Fruit fly (Drosophila melanogaster): ENCODE results near the gene RhoGEF3.

Gene RhoGEF3

DNA sequence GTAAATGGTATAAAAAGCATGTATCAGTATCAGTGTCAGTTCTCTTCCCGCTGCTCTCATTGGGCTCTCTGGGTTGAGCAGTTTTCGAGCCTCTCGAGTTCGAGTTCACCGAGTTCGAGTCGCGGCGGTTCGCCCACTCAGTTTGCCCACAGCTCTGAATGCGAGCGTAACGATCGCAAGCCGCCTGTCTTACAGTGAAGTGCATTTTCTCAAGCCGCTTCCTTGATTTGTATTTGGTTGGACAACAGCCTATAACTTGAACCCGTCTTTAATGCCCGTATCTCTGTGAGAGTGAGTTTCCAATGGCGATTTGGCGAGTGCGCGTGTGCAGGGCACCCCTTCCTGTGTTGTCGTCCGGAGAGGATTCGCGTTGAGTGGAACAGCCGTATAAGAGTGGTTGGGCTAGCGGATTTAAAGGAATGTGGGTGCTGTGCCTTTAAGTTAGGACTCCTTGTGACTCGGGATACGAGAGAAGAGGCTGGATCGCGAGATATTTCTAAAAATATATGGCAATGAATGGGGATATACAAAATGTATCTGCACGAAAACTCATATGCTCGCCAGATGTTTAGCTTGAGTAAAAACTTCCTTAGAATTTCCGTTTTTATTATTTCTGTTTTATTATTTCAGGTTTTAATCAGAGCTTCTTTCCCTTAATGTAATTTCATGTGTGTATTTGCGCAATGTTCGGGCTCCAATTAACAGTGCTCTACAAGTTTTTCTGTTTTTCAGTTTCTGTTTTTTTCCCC is 5.6 kb upstream of the RhoGEF3 start (continued):
- TF ChIP-seq wor (GFP tag; IDR thresholded peaks at IDR 0.05) (no peak), CG5953 (GFP tag; IDR thresholded peaks at IDR 0.05) (peak; percentile 42; the same call in 1 of the 2 replicates), CG12769 (tag; optimal IDR thresholded peaks at IDR 0.05) (peak; percentile 48), sr (GFP tag; IDR thresholded peaks at IDR 0.05) (peak; percentile 88), Trl (optimal IDR thresholded peaks at IDR 0.05) (peak; percentile 88 to 91), Trl (GFP tag; optimal IDR thresholded peaks at IDR 0.05) (no peak), Scr (GFP tag; IDR thresholded peaks at IDR 0.05; ENCODE audit: partially characterized antibody) (peak; percentile 57), Opbp (GFP tag; IDR thresholded peaks at IDR 0.05; ENCODE audit: partially characterized antibody) (peak; percentile 63; the same call in 1 of the 3 replicates), amos (GFP tag; IDR thresholded peaks at IDR 0.05; ENCODE audit: partially characterized antibody) (peak; percentile 53; the same call in 1 of the 2 replicates), E2f2 (GFP tag; IDR thresholded peaks at IDR 0.05) (0 out of 2 replicates have a peak, but pooled peaks have one; percentile 15), HLHmδ (GFP tag; optimal IDR thresholded peaks at IDR 0.05) (peak; percentile 75), twi (tag; optimal IDR thresholded peaks at IDR 0.05) (peak; percentile 93), ewg (GFP tag; optimal IDR thresholded peaks at IDR 0.05) (peak; percentile 72), CG2129 (GFP tag; IDR thresholded peaks at IDR 0.05; ENCODE audit: partially characterized antibody) (no peak), CG13123 (GFP tag; optimal IDR thresholded peaks at IDR 0.05) (no peak), Nf-YC (tag; optimal IDR thresholded peaks at IDR 0.05) (peak; percentile 13), gcm (GFP tag; optimal IDR thresholded peaks at IDR 0.05) (peak; percentile 77), inv (GFP tag; IDR thresholded peaks at IDR 0.05; ENCODE audit: partially characterized antibody) (0 out of 2 replicates have a peak, but pooled peaks have one; percentile 22), sob (GFP tag; IDR thresholded peaks at IDR 0.05) (peak; percentile 31; the same call in 1 of the 2 replicates), sna (GFP tag; IDR thresholded peaks at IDR 0.05; ENCODE audit: partially characterized antibody) (0 out of 2 replicates have a peak, but pooled peaks have one; percentile 46), ac (GFP tag; optimal IDR thresholded peaks at IDR 0.05) (no peak), chinmo (GFP tag; IDR thresholded peaks at IDR 0.05; ENCODE audit: partially characterized antibody) (peak; percentile 92; the same call in 3 of the 4 replicates), CG10979 (tag; optimal IDR thresholded peaks at IDR 0.05) (no peak), Med (GFP tag) (peak; percentile 72), CG2199 (GFP tag; IDR thresholded peaks at IDR 0.05) (peak; percentile 92; the same call in 2 of the 3 replicates), dmrt99B (tag; optimal IDR thresholded peaks at IDR 0.05) (no peak), CG13775 (GFP tag; optimal IDR thresholded peaks at IDR 0.05) (no peak), cg (GFP tag; optimal IDR thresholded peaks at IDR 0.05) (peak; percentile 25), CG8290 (GFP tag; optimal IDR thresholded peaks at IDR 0.05) (no peak), CG8290 (tag; optimal IDR thresholded peaks at IDR 0.05) (peak in 1 of 2 experiments; percentile 46), chm (GFP tag; IDR thresholded peaks at IDR 0.05) (peak; percentile 80), zen2 (GFP tag; IDR thresholded peaks at IDR 0.05; ENCODE audit: partially characterized antibody) (peak; percentile 57; the same call in 2 of the 3 replicates), CG13287 (GFP tag; IDR thresholded peaks at IDR 0.05; ENCODE audit: partially characterized antibody) (peak; percentile 51; the same call in 1 of the 2 replicates), CG13894 (tag; optimal IDR thresholded peaks at IDR 0.05) (peak; percentile 43), Deaf1 (tag; optimal IDR thresholded peaks at IDR 0.05) (peak; percentile 31), CG7556 (GFP tag; optimal IDR thresholded peaks at IDR 0.05) (peak; percentile 3), CG16813 (GFP tag; IDR thresholded peaks at IDR 0.05; ENCODE audit: partially characterized antibody) (no peak), CG34224 (GFP tag; IDR thresholded peaks at IDR 0.05; ENCODE audit: partially characterized antibody) (peak; percentile 53), CG16779 (GFP tag; IDR thresholded peaks at IDR 0.05) (0 out of 2 replicates have a peak, but pooled peaks have one; percentile 44), Jarid2 (GFP tag; optimal IDR thresholded peaks at IDR 0.05) (peak; percentile 94), hbn (GFP tag; IDR thresholded peaks at IDR 0.05; ENCODE audit: partially characterized antibody) (0 out of 2 replicates have a peak, but pooled peaks have one; percentile 17), CG11504 (tag; optimal IDR thresholded peaks at IDR 0.05) (peak; percentile 3), CG12299 (tag; optimal IDR thresholded peaks at IDR 0.05) (peak; percentile 8), nerfin-2 (GFP tag; IDR thresholded peaks at IDR 0.05; ENCODE audit: partially characterized antibody) (peak; percentile 29; the same call in 1 of the 2 replicates)

Data from whole organism, embryonic.